Worm (Caenorhabditis elegans) whole organism, L1 larva: Measurements from ENCODE around the gene F53B2.5.
A peak's percentile ranks its signal among the peaks of the same experiment; 100 is the strongest.

Experiments used
- C34B4.2 ChIP-seq: sonication (generic microtip); optimal IDR thresholded peaks from 2 replicates; lab custom pipeline; 2017; ENCODE audit warnings: mild to moderate bottlenecking, missing genetic modification characterization, missing compliant biosample characterization
- Y116A8C.19 ChIP-seq: sonication (generic microtip); optimal IDR thresholded peaks from 2 replicates; lab custom pipeline; 2016; ENCODE audit warnings: missing compliant biosample characterization, missing genetic modification characterization, borderline replicate concordance
- aha-1 ChIP-seq: fragments of 150-350 bp; optimal IDR thresholded peaks from 2 replicates; lab custom pipeline; 2014; ENCODE audit warnings: missing biosample characterization, missing genetic modification characterization
- ama-1 ChIP-seq: fragments of 150-350 bp; optimal IDR thresholded peaks from 2 replicates; lab custom pipeline; 2014
- blmp-1 ChIP-seq: fragments of 150-350 bp; optimal IDR thresholded peaks from 2 replicates; lab custom pipeline; 2014; ENCODE audit warnings: missing biosample characterization, missing genetic modification characterization
- ceh-63 ChIP-seq: fragments of 200-800 bp; sonication (Bioruptor generic); optimal IDR thresholded peaks from 2 replicates; lab custom pipeline; 2018; ENCODE audit warnings: mild to moderate bottlenecking, missing genetic modification characterization, missing compliant biosample characterization
- ceh-88 ChIP-seq: fragments of 200-800 bp; sonication (Bioruptor generic); IDR thresholded peaks from 2 replicates; pipeline ENCODE4 v1.3.6; 2022; ENCODE audit warnings: missing genetic modification characterization, missing compliant biosample characterization
- dsc-1 ChIP-seq: sonication (generic microtip); optimal IDR thresholded peaks from 2 replicates; lab custom pipeline; 2016; ENCODE audit warnings: mild to moderate bottlenecking, missing genetic modification characterization, missing compliant biosample characterization
- efl-3 ChIP-seq: fragments of 200-800 bp; sonication (Bioruptor generic); optimal IDR thresholded peaks from 2 replicates; lab custom pipeline; 2018; ENCODE audit warnings: mild to moderate bottlenecking, missing genetic modification characterization, missing compliant biosample characterization
- egl-13 ChIP-seq: sonication (generic microtip); optimal IDR thresholded peaks from 2 replicates; lab custom pipeline; 2016; ENCODE audit warnings: missing genotype, missing genetic modification reagents, missing genetic modification characterization, missing compliant biosample characterization
- egl-27 ChIP-seq, 2 experiments: fragments of 150-350 bp in 1 of 2; sonication (generic microtip); optimal IDR thresholded peaks; 3 replicates each; lab custom pipeline; 2017 to 2018; ENCODE audit warnings: missing biosample characterization in 2 of 2, missing genetic modification characterization in 2 of 2, missing genetic modification reagents in 2 of 2
- fkh-10 ChIP-seq: sonication (generic microtip); optimal IDR thresholded peaks from 2 replicates; lab custom pipeline; 2017; ENCODE audit warnings: missing biosample characterization, missing genetic modification reagents, missing genetic modification characterization
- grh-1 ChIP-seq: fragments of 200-800 bp; sonication (Bioruptor generic); IDR thresholded peaks from 2 replicates; pipeline ENCODE4 v1.3.6; 2022; ENCODE audit warnings: missing genetic modification reagents, missing genetic modification characterization, missing compliant biosample characterization
- hlh-17 ChIP-seq: fragments of 200-800 bp; sonication (Bioruptor generic); optimal IDR thresholded peaks from 2 replicates; lab custom pipeline; 2018; ENCODE audit warnings: missing genetic modification characterization, mild to moderate bottlenecking, missing compliant biosample characterization, moderate library complexity, borderline replicate concordance
- hlh-4 ChIP-seq: sonication (generic microtip); optimal IDR thresholded peaks from 2 replicates; lab custom pipeline; 2016; ENCODE audit warnings: mild to moderate bottlenecking, missing genetic modification characterization, missing compliant biosample characterization
- hpl-2 ChIP-seq: fragments of 150-350 bp; optimal IDR thresholded peaks from 2 replicates; lab custom pipeline; 2014; ENCODE audit warnings: missing biosample characterization, missing genetic modification reagents, missing genetic modification characterization
- lin-14 ChIP-seq: fragments of 200-800 bp; sonication (Bioruptor generic); optimal IDR thresholded peaks from 2 replicates; lab custom pipeline; 2018; ENCODE audit warnings: mild to moderate bottlenecking, missing genetic modification characterization, moderate library complexity, missing compliant biosample characterization
- lin-15B ChIP-seq: fragments of 150-350 bp; sonication (generic microtip); optimal IDR thresholded peaks from 3 replicates; lab custom pipeline; 2014; ENCODE audit warnings: missing biosample characterization, missing genetic modification characterization
- lin-39 ChIP-seq: fragments of 150-350 bp; optimal IDR thresholded peaks from 2 replicates; lab custom pipeline; 2014; ENCODE audit warnings: missing biosample characterization, missing genetic modification reagents, missing genetic modification characterization
- lir-3 ChIP-seq: sonication (generic microtip); optimal IDR thresholded peaks from 2 replicates; lab custom pipeline; 2016; ENCODE audit warnings: mild to moderate bottlenecking, missing genetic modification characterization, moderate library complexity, missing compliant biosample characterization; ENCODE audit not compliant: poor library complexity
- lsy-2 ChIP-seq, 2 experiments: fragments of 150-350 bp; optimal IDR thresholded peaks; 2 replicates each; lab custom pipeline; 2014; ENCODE audit warnings: missing biosample characterization in 2 of 2, missing genetic modification characterization in 2 of 2
- mef-2 ChIP-seq: fragments of 150-350 bp; optimal IDR thresholded peaks from 2 replicates; lab custom pipeline; 2014; ENCODE audit warnings: missing biosample characterization, missing genetic modification characterization
- nhr-11 ChIP-seq: fragments of 150-350 bp; optimal IDR thresholded peaks from 2 replicates; lab custom pipeline; 2014; ENCODE audit warnings: missing biosample characterization, missing genetic modification characterization
- nhr-19 ChIP-seq: fragments of 200-800 bp; sonication (Bioruptor generic); conservative IDR thresholded peaks from 2 replicates; pipeline ENCODE4 v1.3.6; 2022; ENCODE audit warnings: missing genetic modification characterization, missing compliant biosample characterization
- nhr-20 ChIP-seq: sonication (generic microtip); optimal IDR thresholded peaks from 2 replicates; lab custom pipeline; 2016; ENCODE audit warnings: mild to moderate bottlenecking, missing genetic modification characterization, missing compliant biosample characterization
- nhr-47 ChIP-seq: sonication (generic microtip); optimal IDR thresholded peaks from 2 replicates; lab custom pipeline; 2016; ENCODE audit warnings: mild to moderate bottlenecking, missing genetic modification characterization, moderate library complexity, missing compliant biosample characterization
- nhr-71 ChIP-seq: sonication (generic microtip); optimal IDR thresholded peaks from 2 replicates; lab custom pipeline; 2016; ENCODE audit warnings: mild to moderate bottlenecking, missing genetic modification characterization, moderate library complexity, missing compliant biosample characterization
- nhr-76 ChIP-seq: sonication (generic microtip); optimal IDR thresholded peaks from 2 replicates; lab custom pipeline; 2017; ENCODE audit warnings: missing biosample characterization, missing genetic modification characterization
- nhr-77 ChIP-seq: fragments of 150-350 bp; optimal IDR thresholded peaks from 2 replicates; lab custom pipeline; 2014; ENCODE audit warnings: missing biosample characterization, missing genetic modification characterization
- nhr-84 ChIP-seq: sonication (generic microtip); optimal IDR thresholded peaks from 2 replicates; lab custom pipeline; 2017; ENCODE audit warnings: missing biosample characterization, missing genetic modification characterization
- nhr-85 ChIP-seq: sonication (generic microtip); peaks from one replicate; lab custom pipeline; 2016; ENCODE audit warnings: missing genetic modification characterization, inconsistent platforms, missing compliant biosample characterization
- nhr-90 ChIP-seq: sonication (generic microtip); optimal IDR thresholded peaks from 2 replicates; lab custom pipeline; 2016; ENCODE audit warnings: mild to moderate bottlenecking, missing genetic modification characterization, missing compliant biosample characterization; ENCODE audit not compliant: poor library complexity
- pag-3 ChIP-seq: sonication (generic microtip); optimal IDR thresholded peaks from 2 replicates; lab custom pipeline; 2017; ENCODE audit warnings: missing genetic modification characterization, mild to moderate bottlenecking, missing compliant biosample characterization, antibody characterized with exemption, borderline replicate concordance; ENCODE audit not compliant: insufficient read depth
- pax-3 ChIP-seq: fragments of 200-800 bp; sonication (Bioruptor generic); optimal IDR thresholded peaks from 2 replicates; lab custom pipeline; 2018; ENCODE audit warnings: mild to moderate bottlenecking, missing genetic modification characterization, moderate library complexity, missing compliant biosample characterization
- pqm-1 ChIP-seq: sonication (generic microtip); optimal IDR thresholded peaks from 3 replicates; lab custom pipeline; 2017; ENCODE audit warnings: missing biosample characterization, missing genetic modification characterization
- rnt-1 ChIP-seq: sonication (generic microtip); optimal IDR thresholded peaks from 2 replicates; lab custom pipeline; 2016; ENCODE audit warnings: mild to moderate bottlenecking, missing genetic modification characterization, moderate library complexity, missing compliant biosample characterization
- snpc-4 ChIP-seq: fragments of 150-350 bp; optimal IDR thresholded peaks from 2 replicates; lab custom pipeline; 2014; ENCODE audit warnings: missing biosample characterization, missing genetic modification characterization
- snu-23 ChIP-seq: sonication (generic microtip); optimal IDR thresholded peaks from 2 replicates; lab custom pipeline; 2016; ENCODE audit warnings: missing genetic modification characterization, missing compliant biosample characterization
- sox-4 ChIP-seq: sonication (generic microtip); optimal IDR thresholded peaks from 2 replicates; lab custom pipeline; 2016; ENCODE audit warnings: missing genetic modification characterization, missing compliant biosample characterization
- sup-37 ChIP-seq: fragments of 200-800 bp; sonication (Bioruptor generic); optimal IDR thresholded peaks from 2 replicates; lab custom pipeline; 2018; ENCODE audit warnings: mild to moderate bottlenecking, missing genetic modification characterization, missing compliant biosample characterization
- swsn-7 ChIP-seq: sonication (generic microtip); optimal IDR thresholded peaks from 2 replicates; lab custom pipeline; 2016; ENCODE audit warnings: missing genetic modification characterization, missing compliant biosample characterization
- tbx-2 ChIP-seq: sonication (generic microtip); optimal IDR thresholded peaks from 2 replicates; lab custom pipeline; 2016; ENCODE audit warnings: missing genetic modification characterization, missing compliant biosample characterization
- unc-30 ChIP-seq: sonication (generic microtip); optimal IDR thresholded peaks from 2 replicates; lab custom pipeline; 2017; ENCODE audit warnings: missing biosample characterization, missing genetic modification characterization
- unc-86 ChIP-seq: sonication (generic microtip); optimal IDR thresholded peaks from 2 replicates; lab custom pipeline; 2016; ENCODE audit warnings: missing genetic modification characterization, missing compliant biosample characterization
- xbp-1 ChIP-seq: sonication (generic microtip); optimal IDR thresholded peaks from 2 replicates; lab custom pipeline; 2016; ENCODE audit warnings: missing genetic modification characterization, missing compliant biosample characterization
- zag-1 ChIP-seq: fragments of 150-350 bp; optimal IDR thresholded peaks from 2 replicates; lab custom pipeline; 2014; ENCODE audit warnings: missing biosample characterization, missing genetic modification characterization
- zip-4 ChIP-seq: fragments of 200-800 bp; sonication (Bioruptor generic); optimal IDR thresholded peaks from 2 replicates; lab custom pipeline; 2018; ENCODE audit warnings: mild to moderate bottlenecking, missing genetic modification characterization, moderate library complexity, missing compliant biosample characterization
- ztf-4 ChIP-seq: fragments of 150-350 bp; optimal IDR thresholded peaks from 2 replicates; lab custom pipeline; 2014; ENCODE audit warnings: missing biosample characterization, missing genetic modification characterization

Gene F53B2.5

DNA sequence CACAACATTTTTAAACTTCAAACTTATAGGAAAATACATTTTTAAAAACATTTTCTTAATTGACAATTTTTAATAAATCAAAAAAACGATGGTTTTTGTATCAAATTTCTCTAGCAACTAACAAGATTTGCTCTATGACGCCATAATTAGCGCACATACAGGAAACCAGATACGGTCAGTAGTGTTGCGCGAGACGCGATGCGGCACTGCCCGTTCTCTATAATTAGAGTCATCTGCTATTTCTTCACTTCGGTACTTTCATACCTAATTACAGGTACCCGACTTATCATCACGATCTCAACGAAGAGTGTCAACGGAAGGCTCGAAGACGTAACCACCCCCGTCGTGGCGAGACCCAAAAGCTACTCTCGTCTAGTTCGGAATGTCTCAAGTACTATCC lies 13.7 kb upstream of the F53B2.5 start:
- TF ChIP-seq ceh-63 (GFP tag; lab: Kevin White, UChicago) (no peak), snu-23 (GFP tag; lab: Kevin White, UChicago) (no peak), C34B4.2 (tag; lab: Kevin White, UChicago) (no peak), pag-3 (tag; lab: Kevin White, UChicago) (no peak), nhr-84 (tag; lab: Kevin White, UChicago) (no peak), zag-1 (tag; lab: Kevin White, UChicago) (no peak), nhr-11 (no peak), egl-13 (no peak), rnt-1 (tag; lab: Kevin White, UChicago) (no peak)

DNA sequence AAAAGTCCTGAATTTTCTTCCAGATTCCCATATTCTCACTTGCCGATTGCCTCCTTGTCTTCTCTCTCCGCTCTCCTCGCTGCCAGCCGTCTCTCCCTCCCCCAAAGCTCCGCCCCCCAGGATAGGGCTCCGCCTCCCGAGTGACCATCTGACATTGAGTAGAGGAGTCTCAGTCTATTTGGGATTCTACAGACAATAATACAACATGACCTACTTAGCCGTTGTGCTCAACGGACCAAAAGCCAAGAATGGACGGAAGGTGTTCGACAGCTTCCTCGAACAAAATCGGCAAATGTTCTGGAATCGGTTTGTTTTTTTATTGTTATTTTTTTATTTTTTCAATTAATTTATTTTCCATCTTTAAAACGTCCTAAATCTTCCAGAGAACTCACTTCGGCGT lies 11.1 kb upstream of the F53B2.5 start, which contains the start of gene ham-1:
TSS of gene ham-1 (plus strand) at position 173 of the 400 bp plus-strand sequence.
- no peak for TF ChIP-seq sox-4 (tag; lab: Kevin White, UChicago)
- no peak for TF ChIP-seq lir-3 (tag; lab: Kevin White, UChicago)
- TF ChIP-seq fkh-10 (GFP tag; lab: Kevin White, UChicago): no peak
- no peak for TF ChIP-seq unc-30
- no peak for TF ChIP-seq grh-1
- no peak for TF ChIP-seq pag-3 (tag; lab: Kevin White, UChicago)
- no peak for TF ChIP-seq nhr-47 (tag; lab: Kevin White, UChicago)
- no peak for TF ChIP-seq egl-27 (tag; optimal IDR thresholded peaks at IDR 0.05; lab: Kevin White, UChicago)
- no peak for TF ChIP-seq efl-3
- no peak for TF ChIP-seq ama-1 (lab: Kevin White, UChicago)
- no peak for TF ChIP-seq nhr-20
- TF ChIP-seq xbp-1 (tag; lab: Kevin White, UChicago): no peak
- no peak for TF ChIP-seq lsy-2 (tag; optimal IDR thresholded peaks at IDR 0.05; lab: Kevin White, UChicago)
- TF ChIP-seq nhr-71: no peak
- no peak for TF ChIP-seq lin-39

ce11 chrIV:12540242-12540641 lies 9.3 kb upstream of the F53B2.5 start:
- peak; percentile 13 for TF ChIP-seq lin-14 (GFP tag; lab: Kevin White, UChicago)
- no peak for TF ChIP-seq hlh-4 (tag; lab: Kevin White, UChicago)
- TF ChIP-seq ztf-4 (tag; lab: Kevin White, UChicago): no peak
- TF ChIP-seq blmp-1 (tag; lab: Kevin White, UChicago): peak; percentile 13
- TF ChIP-seq sup-37 (GFP tag; lab: Kevin White, UChicago): no peak
- peak; percentile 84 for TF ChIP-seq nhr-85

- no peak for TF ChIP-seq lin-15B (tag; lab: Kevin White, UChicago)
- TF ChIP-seq pqm-1: no peak
- TF ChIP-seq snpc-4 (tag; lab: Kevin White, UChicago): no peak
- TF ChIP-seq hlh-17 (GFP tag; lab: Kevin White, UChicago): no peak
- TF ChIP-seq grh-1: no peak
- no peak for TF ChIP-seq nhr-76 (tag; lab: Kevin White, UChicago)
- TF ChIP-seq Y116A8C.19 (tag; lab: Kevin White, UChicago): no peak
- TF ChIP-seq nhr-77: no peak
These were observed 6.7 kb upstream of the F53B2.5 start for ce11 chrIV:12537694-12538093.

DNA sequence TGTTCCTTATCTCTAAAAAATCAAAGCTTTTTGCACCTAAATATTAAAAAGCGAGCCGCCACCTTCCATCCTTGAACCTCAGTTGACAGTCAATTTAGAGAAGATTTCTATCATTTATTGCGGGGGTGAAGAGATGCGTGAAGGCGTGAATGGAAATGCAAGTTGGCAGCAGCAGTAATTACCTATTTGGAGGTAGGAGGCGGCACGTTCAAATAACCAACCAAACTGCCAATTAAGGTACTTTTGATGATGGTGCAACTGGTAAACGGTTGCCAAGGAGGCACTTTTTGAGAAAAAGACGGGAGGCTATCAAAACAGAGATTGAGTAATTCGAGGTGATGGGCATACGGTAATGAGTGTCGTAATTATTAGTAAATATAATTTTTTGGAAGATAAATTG lies 5.4 kb upstream of the F53B2.5 start:
- TF ChIP-seq unc-86 (no peak), mef-2 (tag; lab: Kevin White, UChicago) (no peak), zip-4 (GFP tag; lab: Kevin White, UChicago) (no peak), nhr-90 (tag; lab: Kevin White, UChicago) (no peak), aha-1 (no peak), tbx-2 (tag; lab: Kevin White, UChicago) (no peak), ama-1 (lab: Kevin White, UChicago) (no peak), swsn-7 (no peak), ceh-88 (GFP tag; lab: Robert Waterston, UW) (no peak), pax-3 (tag; lab: Kevin White, UChicago) (no peak), zag-1 (tag; lab: Kevin White, UChicago) (no peak), nhr-19 (GFP tag; lab: Robert Waterston, UW) (no peak), dsc-1 (tag; lab: Kevin White, UChicago) (no peak), fkh-10 (GFP tag; lab: Kevin White, UChicago) (no peak), hpl-2 (no peak)
